Worm (Caenorhabditis elegans): Measurements from ENCODE around the gene col-157.
A peak's percentile ranks its signal among the peaks of the same experiment; 100 is the strongest.

col-157 gene

ce11 chrV:11521448-11521847, 37.6 kb downstream of the col-157 start, which contains the start of gene pafo-1 (continued):
- no peak for TF ChIP-seq fax-1 (tag; optimal IDR thresholded peaks at IDR 0.05)
- TF ChIP-seq C08G9.2 (tag; optimal IDR thresholded peaks at IDR 0.05) = no peak
- TF ChIP-seq ref-2 (tag; optimal IDR thresholded peaks at IDR 0.05) = no peak
- TF ChIP-seq zip-5 (tag; optimal IDR thresholded peaks at IDR 0.05) = peak; percentile 9
- no peak for TF ChIP-seq sdc-2 (tag; optimal IDR thresholded peaks at IDR 0.05)
- TF ChIP-seq ttx-3 (tag; optimal IDR thresholded peaks at IDR 0.05) = peak; percentile 12
- TF ChIP-seq sox-2 (GFP tag; IDR thresholded peaks at IDR 0.05) = 0 out of 2 replicates have a peak, but pooled peaks have one; percentile 33
- no peak for TF ChIP-seq nhr-232 (tag; optimal IDR thresholded peaks at IDR 0.05)
- TF ChIP-seq pag-3 (tag; optimal IDR thresholded peaks at IDR 0.05; ENCODE audit: borderline replicate concordance) = no peak
- TF ChIP-seq ceh-18 (tag; optimal IDR thresholded peaks at IDR 0.05) = peak; percentile 30
- no peak for TF ChIP-seq ceh-34 (tag; optimal IDR thresholded peaks at IDR 0.05)
- TF ChIP-seq ama-1 (optimal IDR thresholded peaks at IDR 0.05) = no peak
- peak; percentile 33 for TF ChIP-seq ceh-48 (tag; optimal IDR thresholded peaks at IDR 0.05)
- peak; percentile 50; the same call in 1 of the 2 replicates for TF ChIP-seq unc-3 (GFP tag; conservative IDR thresholded peaks at IDR 0.05)
- TF ChIP-seq unc-3 (tag; optimal IDR thresholded peaks at IDR 0.05) = peak; percentile 49
- peak; percentile 9 for TF ChIP-seq ets-4 (tag; optimal IDR thresholded peaks at IDR 0.05)
- TF ChIP-seq elt-2 (tag; optimal IDR thresholded peaks at IDR 0.05) = peak; percentile 74
- no peak for TF ChIP-seq ceh-24 (tag; optimal IDR thresholded peaks at IDR 0.05)
- TF ChIP-seq ceh-30 (tag; optimal IDR thresholded peaks at IDR 0.05) = no peak
- TF ChIP-seq npax-4 (tag; optimal IDR thresholded peaks at IDR 0.05) = no peak
- peak; percentile 50 for TF ChIP-seq gmeb-2 (tag; optimal IDR thresholded peaks at IDR 0.05)
- no peak for TF ChIP-seq ceh-2 (tag; optimal IDR thresholded peaks at IDR 0.05)

ce11 chrV:11525338-11525737, 41.5 kb downstream of the col-157 start:
- TF ChIP-seq nfya-1 (tag; optimal IDR thresholded peaks at IDR 0.05) (peak; percentile 59), ceh-18 (tag; optimal IDR thresholded peaks at IDR 0.05) (no peak), lin-11 (tag; optimal IDR thresholded peaks at IDR 0.05) (no peak)

- no peak for TF ChIP-seq F13H6.1 (tag; optimal IDR thresholded peaks at IDR 0.05)
- no peak for TF ChIP-seq T23F11.4 (GFP tag; optimal IDR thresholded peaks at IDR 0.05)
- no peak for TF ChIP-seq ceh-9 (tag; optimal IDR thresholded peaks at IDR 0.05)
- TF ChIP-seq ceh-31 (tag; optimal IDR thresholded peaks at IDR 0.05) = no peak
- no peak for TF ChIP-seq hlh-13 (GFP tag; optimal IDR thresholded peaks at IDR 0.05)
- no peak for TF ChIP-seq zip-5 (tag; optimal IDR thresholded peaks at IDR 0.05)
- no peak for TF ChIP-seq ceh-30 (tag; optimal IDR thresholded peaks at IDR 0.05)
- TF ChIP-seq che-1 (tag; optimal IDR thresholded peaks at IDR 0.05) = no peak
- no peak for TF ChIP-seq fax-1 (tag; optimal IDR thresholded peaks at IDR 0.05)
Measured at ce11 chrV:11526927-11527491, 43.2 kb downstream of the col-157 start.

- TF ChIP-seq unc-86 (tag; optimal IDR thresholded peaks at IDR 0.05) (no peak), fkh-6 (tag; optimal IDR thresholded peaks at IDR 0.05) (no peak)
Measured at ce11 chrV:11527531-11527930, 43.7 kb downstream of the col-157 start, which contains the start of gene ccch-1. ccch-1 (plus strand) TSS chrV:11527831.

ce11 chrV:11528633-11529327, 44.9 kb downstream of the col-157 start:
- TF ChIP-seq hlh-8 (tag; optimal IDR thresholded peaks at IDR 0.05) = peak; percentile 71
- TF ChIP-seq tbx-7 (tag; optimal IDR thresholded peaks at IDR 0.05) = no peak
- peak; percentile 63 for TF ChIP-seq hlh-30 (tag; optimal IDR thresholded peaks at IDR 0.05; ENCODE audit: insufficient read depth)
- no peak for TF ChIP-seq che-1 (tag; optimal IDR thresholded peaks at IDR 0.05)
- no peak for TF ChIP-seq nfya-1 (tag; optimal IDR thresholded peaks at IDR 0.05)
- no peak for TF ChIP-seq odd-2 (tag; optimal IDR thresholded peaks at IDR 0.05)
- TF ChIP-seq C08G9.2 (tag; optimal IDR thresholded peaks at IDR 0.05) = no peak
- TF ChIP-seq ceh-45 (GFP tag; IDR thresholded peaks at IDR 0.05) = no peak
- TF ChIP-seq ceh-6 (GFP tag; optimal IDR thresholded peaks at IDR 0.05) = no peak
- no peak for TF ChIP-seq ets-4 (tag; optimal IDR thresholded peaks at IDR 0.05)
- no peak for TF ChIP-seq ttx-3 (tag; optimal IDR thresholded peaks at IDR 0.05)
- peak; percentile 14 for TF ChIP-seq ref-2 (tag; optimal IDR thresholded peaks at IDR 0.05)
- no peak for TF ChIP-seq K09A11.1 (tag; optimal IDR thresholded peaks at IDR 0.05; ENCODE audit: insufficient read depth)
